Worm (Caenorhabditis elegans) whole organism, young adult: ENCODE measurements around the gene pars-1.
A peak's percentile ranks its signal among the peaks of the same experiment; 100 is the strongest.

ENCODE experiments used
- B0019.2 ChIP-seq: fragments of 200-800 bp; sonication (Bioruptor generic); conservative IDR thresholded peaks from 2 replicates; pipeline ENCODE4 v1.3.6; 2022; ENCODE audit warnings: missing genetic modification reagents, missing genetic modification characterization, missing compliant biosample characterization
- B0336.3 ChIP-seq: fragments of 200-800 bp; sonication (Bioruptor generic); IDR thresholded peaks from 2 replicates; pipeline ENCODE4 v1.3.6; 2022; ENCODE audit warnings: missing genetic modification characterization, missing compliant biosample characterization
- F22D6.2 ChIP-seq: sonication (generic microtip); optimal IDR thresholded peaks from 2 replicates; lab custom pipeline; 2016; ENCODE audit warnings: mild to moderate bottlenecking, missing genetic modification characterization, missing compliant biosample characterization
- F33H1.4 ChIP-seq: fragments of 200-800 bp; sonication (Bioruptor generic); IDR thresholded peaks from 2 replicates; pipeline ENCODE4 v1.3.6; 2022; ENCODE audit warnings: missing genetic modification reagents, missing genetic modification characterization, missing compliant biosample characterization
- F37B4.10 ChIP-seq: fragments of 200-800 bp; sonication (Bioruptor generic); IDR thresholded peaks from 2 replicates; pipeline ENCODE4 v1.3.6; 2022; ENCODE audit warnings: missing genetic modification characterization, missing compliant biosample characterization
- F39B2.1 ChIP-seq: fragments of 200-800 bp; sonication (Bioruptor generic); IDR thresholded peaks from 2 replicates; pipeline ENCODE4 v1.3.6; 2022; ENCODE audit warnings: missing genetic modification reagents, missing genetic modification characterization, missing compliant biosample characterization
- F49E8.2 ChIP-seq: sonication (generic microtip); optimal IDR thresholded peaks from 3 replicates; lab custom pipeline; 2017; ENCODE audit warnings: missing genetic modification characterization, mild to moderate bottlenecking, missing compliant biosample characterization, antibody characterized with exemption, moderate library complexity; ENCODE audit not compliant: insufficient read depth
- F57C9.4 ChIP-seq: sonication (generic microtip); optimal IDR thresholded peaks from 2 replicates; lab custom pipeline; 2017; ENCODE audit warnings: mild to moderate bottlenecking, missing genetic modification characterization, missing compliant biosample characterization
- K11D2.4 ChIP-seq: fragments of 200-800 bp; sonication (Bioruptor generic); IDR thresholded peaks from 2 replicates; pipeline ENCODE4 v1.3.6; 2022; ENCODE audit warnings: missing genetic modification reagents, missing genetic modification characterization, missing compliant biosample characterization
- K12H6.12 ChIP-seq: fragments of 200-800 bp; sonication (Bioruptor generic); optimal IDR thresholded peaks from 2 replicates; lab custom pipeline; 2018; ENCODE audit warnings: mild to moderate bottlenecking, missing genetic modification characterization, missing compliant biosample characterization
- Y53G8AR.9 ChIP-seq: fragments of 200-800 bp; sonication (Bioruptor generic); conservative IDR thresholded peaks from 2 replicates; pipeline ENCODE4 v1.3.6; 2022; ENCODE audit warnings: missing genetic modification reagents, missing genetic modification characterization, missing compliant biosample characterization
- Y56A3A.18 ChIP-seq: fragments of 200-800 bp; sonication (Bioruptor generic); IDR thresholded peaks from 2 replicates; pipeline ENCODE4 v1.3.6; 2022; ENCODE audit warnings: missing genetic modification reagents, missing genetic modification characterization, missing compliant biosample characterization
- aptf-3 ChIP-seq: fragments of 200-800 bp; sonication (Bioruptor generic); IDR thresholded peaks from 2 replicates; pipeline ENCODE4 v1.3.6; 2022; ENCODE audit warnings: missing genetic modification characterization, missing compliant biosample characterization
- bed-1 ChIP-seq: fragments of 200-800 bp; sonication (Bioruptor generic); IDR thresholded peaks from 2 replicates; pipeline ENCODE4 v1.3.6; 2022; ENCODE audit warnings: missing genetic modification reagents, missing genetic modification characterization, missing compliant biosample characterization
- ccch-3 ChIP-seq: fragments of 200-800 bp; sonication (Bioruptor generic); optimal IDR thresholded peaks from 2 replicates; lab custom pipeline; 2018; ENCODE audit warnings: mild to moderate bottlenecking, missing genetic modification characterization, missing compliant biosample characterization
- cebp-1 ChIP-seq, 2 experiments: fragments of 200-800 bp in 1 of 2; sonication (Bioruptor generic) in 1 of 2; sonication (generic microtip) in 1 of 2; IDR thresholded peaks in 1 of 2; optimal IDR thresholded peaks in 1 of 2; 2 replicates each; pipeline versions ENCODE4 v1.3.6 to Lab custom; 2017 to 2022; ENCODE audit warnings: missing compliant biosample characterization in 2 of 2, missing genetic modification characterization in 2 of 2, mild to moderate bottlenecking in 1 of 2, missing genetic modification reagents in 1 of 2, moderate library complexity in 1 of 2
- cebp-2 ChIP-seq: fragments of 200-800 bp; sonication (Bioruptor generic); IDR thresholded peaks from 2 replicates; pipeline ENCODE4 v1.3.6; 2022; ENCODE audit warnings: missing genetic modification characterization, missing compliant biosample characterization
- ceh-100 ChIP-seq: fragments of 200-800 bp; sonication (Bioruptor generic); IDR thresholded peaks from 2 replicates; pipeline ENCODE4 v1.3.6; 2022; ENCODE audit warnings: missing genetic modification reagents, missing genetic modification characterization, missing compliant biosample characterization
- ceh-27 ChIP-seq: fragments of 200-800 bp; sonication (Bioruptor generic); optimal IDR thresholded peaks from 2 replicates; lab custom pipeline; 2018; ENCODE audit warnings: mild to moderate bottlenecking, missing genetic modification characterization, moderate library complexity, missing compliant biosample characterization
- ceh-79 ChIP-seq: sonication (generic microtip); optimal IDR thresholded peaks from 2 replicates; lab custom pipeline; 2017; ENCODE audit warnings: mild to moderate bottlenecking, missing genetic modification characterization, missing compliant biosample characterization
- chd-7 ChIP-seq: sonication (generic microtip); optimal IDR thresholded peaks from 2 replicates; lab custom pipeline; 2016; ENCODE audit warnings: mild to moderate bottlenecking, missing genetic modification characterization, moderate library complexity, missing compliant biosample characterization
- ets-4 ChIP-seq: fragments of 200-800 bp; sonication (Bioruptor generic); optimal IDR thresholded peaks from 2 replicates; lab custom pipeline; 2018; ENCODE audit warnings: mild to moderate bottlenecking, missing genetic modification characterization, missing compliant biosample characterization
- fkh-3 ChIP-seq: sonication (generic microtip); optimal IDR thresholded peaks from 2 replicates; lab custom pipeline; 2016; ENCODE audit warnings: mild to moderate bottlenecking, missing genetic modification characterization, missing compliant biosample characterization
- gei-17 ChIP-seq: fragments of 200-800 bp; sonication (Bioruptor generic); optimal IDR thresholded peaks from 2 replicates; lab custom pipeline; 2018; ENCODE audit warnings: mild to moderate bottlenecking, missing genetic modification characterization, missing compliant biosample characterization
- him-1 ChIP-seq: sonication (generic microtip); optimal IDR thresholded peaks from 2 replicates; lab custom pipeline; 2016; ENCODE audit warnings: missing genotype, missing genetic modification reagents, missing genetic modification characterization, missing compliant biosample characterization
- hlh-12 ChIP-seq: sonication (generic microtip); optimal IDR thresholded peaks from 2 replicates; lab custom pipeline; 2016; ENCODE audit warnings: missing genetic modification characterization, missing compliant biosample characterization
- hmg-1.2 ChIP-seq: fragments of 200-800 bp; sonication (Bioruptor generic); IDR thresholded peaks from 2 replicates; pipeline ENCODE4 v1.3.6; 2022; ENCODE audit warnings: missing genetic modification reagents, missing genetic modification characterization, missing compliant biosample characterization
- hsf-1 ChIP-seq: fragments of 200-800 bp; sonication (Bioruptor generic); IDR thresholded peaks from 2 replicates; pipeline ENCODE4 v1.3.6; 2022; ENCODE audit warnings: missing genetic modification reagents, missing genetic modification characterization, missing compliant biosample characterization
- let-526 ChIP-seq: fragments of 200-800 bp; sonication (Bioruptor generic); IDR thresholded peaks from 2 replicates; pipeline ENCODE4 v1.3.6; 2022; ENCODE audit warnings: missing genetic modification reagents, missing genetic modification characterization, missing compliant biosample characterization
- lir-1 ChIP-seq: fragments of 200-800 bp; sonication (Bioruptor generic); conservative IDR thresholded peaks from 2 replicates; pipeline ENCODE4 v1.3.6; 2022; ENCODE audit warnings: missing genetic modification reagents, missing genetic modification characterization, missing compliant biosample characterization
- lsl-1 ChIP-seq: fragments of 200-800 bp; sonication (Bioruptor generic); optimal IDR thresholded peaks from 2 replicates; lab custom pipeline; 2018; ENCODE audit warnings: mild to moderate bottlenecking, missing genetic modification characterization, moderate library complexity, missing compliant biosample characterization
- madf-6 ChIP-seq: fragments of 200-800 bp; sonication (Bioruptor generic); IDR thresholded peaks from 2 replicates; pipeline ENCODE4 v1.3.6; 2022; ENCODE audit warnings: missing genetic modification reagents, missing genetic modification characterization, missing compliant biosample characterization
- madf-8 ChIP-seq: fragments of 200-800 bp; sonication (Bioruptor generic); conservative IDR thresholded peaks from 2 replicates; pipeline ENCODE4 v1.3.6; 2022; ENCODE audit warnings: missing genetic modification reagents, missing genetic modification characterization, missing compliant biosample characterization
- mcd-1 ChIP-seq: fragments of 200-800 bp; sonication (Bioruptor generic); IDR thresholded peaks from 2 replicates; pipeline ENCODE4 v1.3.6; 2022; ENCODE audit warnings: missing genetic modification reagents, missing genetic modification characterization, missing compliant biosample characterization
- nfyb-1 ChIP-seq: fragments of 200-800 bp; sonication (Bioruptor generic); IDR thresholded peaks from 2 replicates; pipeline ENCODE4 v1.3.6; 2022; ENCODE audit warnings: missing genetic modification reagents, missing genetic modification characterization, missing compliant biosample characterization
- nhr-120 ChIP-seq: fragments of 200-800 bp; sonication (Bioruptor generic); IDR thresholded peaks from 2 replicates; pipeline ENCODE4 v1.3.6; 2022; ENCODE audit warnings: missing genetic modification characterization, missing compliant biosample characterization
- nhr-90 ChIP-seq: sonication (generic microtip); optimal IDR thresholded peaks from 2 replicates; lab custom pipeline; 2016; ENCODE audit warnings: missing genotype, mild to moderate bottlenecking, missing genetic modification characterization, missing compliant biosample characterization
- rcor-1 ChIP-seq: fragments of 200-800 bp; sonication (Bioruptor generic); IDR thresholded peaks from 2 replicates; pipeline ENCODE4 v1.3.6; 2022; ENCODE audit warnings: missing genetic modification reagents, missing genetic modification characterization, missing compliant biosample characterization
- rec-8 ChIP-seq, 2 experiments: sonication (generic microtip); optimal IDR thresholded peaks; 2 replicates each; lab custom pipeline; 2016; ENCODE audit warnings: mild to moderate bottlenecking in 2 of 2, missing genetic modification characterization in 2 of 2, missing genetic modification reagents in 2 of 2, missing genotype in 2 of 2, missing biosample characterization in 1 of 2, missing compliant biosample characterization in 1 of 2, moderate library complexity in 1 of 2
- rpc-1 ChIP-seq, 2 experiments: fragments of 150-350 bp in 1 of 2; sonication (generic microtip) in 1 of 2; optimal IDR thresholded peaks; 2 replicates each; lab custom pipeline; 2014 to 2018; ENCODE audit warnings: missing biosample characterization in 1 of 2, missing genetic modification characterization in 1 of 2, missing genetic modification reagents in 1 of 2, missing genotype in 1 of 2
- snpc-1.1 ChIP-seq: sonication (generic microtip); optimal IDR thresholded peaks from 2 replicates; lab custom pipeline; 2017; ENCODE audit warnings: missing genetic modification characterization, mild to moderate bottlenecking, missing compliant biosample characterization, antibody characterized with exemption, moderate library complexity, missing genotype, missing genetic modification reagents; ENCODE audit not compliant: insufficient read depth
- tbx-9 ChIP-seq: sonication (generic microtip); optimal IDR thresholded peaks from 2 replicates; lab custom pipeline; 2016; ENCODE audit warnings: borderline replicate concordance, missing genetic modification characterization, inconsistent platforms, missing compliant biosample characterization
- tlf-1 ChIP-seq: fragments of 200-800 bp; sonication (Bioruptor generic); optimal IDR thresholded peaks from 2 replicates; lab custom pipeline; 2018; ENCODE audit warnings: mild to moderate bottlenecking, missing genetic modification characterization, missing compliant biosample characterization
- unc-62 ChIP-seq: fragments of 150-350 bp; optimal IDR thresholded peaks from 2 replicates; lab custom pipeline; 2014; ENCODE audit warnings: missing biosample characterization, missing genetic modification reagents, missing genetic modification characterization
- xnd-1 ChIP-seq: sonication (generic microtip); optimal IDR thresholded peaks from 2 replicates; lab custom pipeline; 2016; ENCODE audit warnings: missing genotype, missing genetic modification reagents, missing genetic modification characterization, missing compliant biosample characterization
- ztf-22 ChIP-seq: fragments of 200-800 bp; sonication (Bioruptor generic); optimal IDR thresholded peaks from 2 replicates; lab custom pipeline; 2018; ENCODE audit warnings: mild to moderate bottlenecking, missing genetic modification characterization, moderate library complexity, missing compliant biosample characterization
- ztf-25 ChIP-seq: fragments of 200-800 bp; sonication (Bioruptor generic); IDR thresholded peaks from 2 replicates; pipeline ENCODE4 v1.3.6; 2022; ENCODE audit warnings: missing genetic modification reagents, missing genetic modification characterization, missing compliant biosample characterization
- ztf-6 ChIP-seq: fragments of 200-800 bp; sonication (Bioruptor generic); IDR thresholded peaks from 2 replicates; pipeline ENCODE4 v1.3.6; 2022; ENCODE audit warnings: missing genetic modification reagents, missing genetic modification characterization, missing compliant biosample characterization

Gene pars-1

ce11 chrIII:7272088-7272487 lies 33.3 kb downstream of the pars-1 start (continued):
- TF ChIP-seq F57C9.4 (tag; lab: Kevin White, UChicago) (no peak), tbx-9 (tag; lab: Kevin White, UChicago) (no peak), gei-17 (peak; percentile 18), hlh-12 (no peak), Y56A3A.18 (GFP tag; lab: Robert Waterston, UW) (no peak), ztf-22 (no peak), rec-8 (tag; optimal IDR thresholded peaks at IDR 0.05; lab: Kevin White, UChicago) (no peak), madf-8 (no peak), F37B4.10 (no peak), ceh-27 (GFP tag; lab: Kevin White, UChicago) (peak; percentile 37), K11D2.4 (GFP tag; lab: Robert Waterston, UW) (no peak), F39B2.1 (GFP tag; lab: Robert Waterston, UW) (no peak), fkh-3 (tag; lab: Kevin White, UChicago) (no peak), F49E8.2 (tag; lab: Kevin White, UChicago) (no peak), nfyb-1 (GFP tag; lab: Robert Waterston, UW) (peak; percentile 68), aptf-3 (GFP tag; lab: Robert Waterston, UW) (no peak), B0336.3 (GFP tag; lab: Robert Waterston, UW) (no peak), hmg-1.2 (GFP tag; lab: Robert Waterston, UW) (peak; percentile 68), cebp-1 (GFP tag; IDR thresholded peaks at IDR 0.05; lab: Robert Waterston, UW) (no peak; the same call in 1 of the 2 replicates), cebp-1 (tag; optimal IDR thresholded peaks at IDR 0.05; lab: Kevin White, UChicago) (peak; percentile 74), lsl-1 (GFP tag; lab: Kevin White, UChicago) (no peak), him-1 (tag; lab: Kevin White, UChicago) (no peak), hsf-1 (GFP tag; lab: Robert Waterston, UW) (no peak), K12H6.12 (tag; lab: Kevin White, UChicago) (peak; percentile 60), F22D6.2 (tag; lab: Kevin White, UChicago) (no peak), nhr-120 (GFP tag; lab: Robert Waterston, UW) (no peak), snpc-1.1 (tag; lab: Kevin White, UChicago) (no peak), lir-1 (GFP tag; lab: Robert Waterston, UW) (peak; percentile 41; the same call in 1 of the 2 replicates), ztf-25 (GFP tag; lab: Robert Waterston, UW) (no peak), mcd-1 (GFP tag; lab: Robert Waterston, UW) (peak; percentile 61), let-526 (GFP tag; lab: Robert Waterston, UW) (0 out of 2 replicates have a peak, but pooled peaks have one; percentile 46), xnd-1 (tag; lab: Kevin White, UChicago) (no peak), ets-4 (GFP tag; lab: Kevin White, UChicago) (peak; percentile 18), unc-62 (GFP tag; lab: Kevin White, UChicago) (no peak), madf-6 (GFP tag; lab: Robert Waterston, UW) (peak; percentile 37; the same call in 1 of the 2 replicates), B0019.2 (GFP tag; lab: Robert Waterston, UW) (no peak), rcor-1 (GFP tag; lab: Robert Waterston, UW) (no peak), chd-7 (tag; lab: Kevin White, UChicago) (peak; percentile 61), tlf-1 (GFP tag; lab: Kevin White, UChicago) (no peak), F33H1.4 (GFP tag; lab: Robert Waterston, UW) (0 out of 2 replicates have a peak, but pooled peaks have one; percentile 9), ccch-3 (no peak), Y53G8AR.9 (GFP tag; lab: Robert Waterston, UW) (peak; percentile 30; the same call in 1 of the 2 replicates), ztf-6 (GFP tag; lab: Robert Waterston, UW) (no peak), rpc-1 (optimal IDR thresholded peaks at IDR 0.05; lab: Kevin White, UChicago) (no peak), rpc-1 (tag; optimal IDR thresholded peaks at IDR 0.05; lab: Kevin White, UChicago) (no peak), cebp-2 (GFP tag; lab: Robert Waterston, UW) (no peak), ceh-100 (GFP tag; lab: Robert Waterston, UW) (no peak), bed-1 (GFP tag; lab: Robert Waterston, UW) (no peak), ceh-79 (tag; lab: Kevin White, UChicago) (no peak), nhr-90 (tag; lab: Kevin White, UChicago) (no peak)
